Worm (Caenorhabditis elegans) whole organism, L2 larva: ENCODE results near the gene C43H6.12.

ENCODE experiments used
- alr-1 ChIP-seq: fragments of 150-350 bp; optimal IDR thresholded peaks from 2 replicates; lab custom pipeline; 2014; ENCODE audit warnings: missing biosample characterization, missing genetic modification characterization
- ama-1 ChIP-seq: fragments of 150-350 bp; optimal IDR thresholded peaks from 2 replicates; lab custom pipeline; 2018; ENCODE audit warnings: inconsistent platforms
- egl-27 ChIP-seq: sonication (generic microtip); optimal IDR thresholded peaks from 3 replicates; lab custom pipeline; 2017; ENCODE audit warnings: missing biosample characterization, missing genetic modification reagents, missing genetic modification characterization
- fos-1 ChIP-seq: fragments of 150-350 bp; optimal IDR thresholded peaks from 2 replicates; lab custom pipeline; 2014; ENCODE audit warnings: missing biosample characterization, missing genetic modification characterization
- gmeb-1 ChIP-seq: fragments of 150-350 bp; optimal IDR thresholded peaks from 2 replicates; lab custom pipeline; 2014; ENCODE audit warnings: missing biosample characterization, missing genetic modification characterization
- lin-39 ChIP-seq: fragments of 150-350 bp; optimal IDR thresholded peaks from 2 replicates; lab custom pipeline; 2014; ENCODE audit warnings: missing biosample characterization, missing genetic modification reagents, missing genetic modification characterization
- lsy-2 ChIP-seq, 2 experiments: fragments of 150-350 bp in 1 of 2; sonication (generic microtip) in 1 of 2; optimal IDR thresholded peaks; 2 replicates each; lab custom pipeline; 2014 to 2017; ENCODE audit warnings: missing biosample characterization in 2 of 2, missing genetic modification characterization in 2 of 2
- nhr-10 ChIP-seq: sonication (generic microtip); optimal IDR thresholded peaks from 2 replicates; lab custom pipeline; 2017; ENCODE audit warnings: missing biosample characterization, missing genetic modification characterization
- nhr-11 ChIP-seq: fragments of 150-350 bp; optimal IDR thresholded peaks from 2 replicates; lab custom pipeline; 2014; ENCODE audit warnings: missing biosample characterization, missing genetic modification characterization
- nhr-12 ChIP-seq: fragments of 150-350 bp; optimal IDR thresholded peaks from 2 replicates; lab custom pipeline; 2014; ENCODE audit warnings: missing biosample characterization, missing genetic modification characterization
- nhr-129 ChIP-seq: fragments of 150-350 bp; optimal IDR thresholded peaks from 2 replicates; lab custom pipeline; 2014; ENCODE audit warnings: missing biosample characterization, missing genetic modification characterization
- nhr-6 ChIP-seq: fragments of 150-350 bp; optimal IDR thresholded peaks from 2 replicates; lab custom pipeline; 2014; ENCODE audit warnings: missing biosample characterization, missing genetic modification characterization
- snpc-4 ChIP-seq: fragments of 150-350 bp; optimal IDR thresholded peaks from 2 replicates; lab custom pipeline; 2014; ENCODE audit warnings: missing biosample characterization, missing genetic modification characterization

DNA sequence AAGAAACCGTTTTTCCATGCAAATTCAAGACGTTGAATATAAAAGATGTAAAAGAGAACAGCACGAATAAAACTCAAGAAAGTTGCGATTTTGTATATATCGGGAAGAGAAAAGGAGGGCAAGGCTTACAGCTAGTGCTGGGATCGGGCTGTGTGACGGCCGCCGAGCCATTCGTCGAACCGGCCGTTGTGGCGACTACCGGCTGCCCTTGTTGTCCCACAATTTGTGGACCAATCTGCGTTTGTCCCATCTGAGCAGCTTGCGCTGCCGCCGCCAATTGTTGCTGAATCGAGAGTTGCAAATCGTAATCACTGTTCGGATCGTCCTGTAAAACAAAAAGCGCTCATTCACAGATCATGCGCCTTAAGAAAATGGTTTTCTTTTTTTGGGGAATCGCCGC lies 37.8 kb downstream of the C43H6.12 start:
- TF ChIP-seq fos-1 (tag; lab: Kevin White, UChicago) (no peak), nhr-11 (no peak), lsy-2 (tag; optimal IDR thresholded peaks at IDR 0.05; lab: Kevin White, UChicago) (no peak), nhr-6 (tag; lab: Kevin White, UChicago) (no peak), snpc-4 (tag; lab: Kevin White, UChicago) (no peak), lin-39 (no peak), nhr-10 (tag; lab: Kevin White, UChicago) (no peak), gmeb-1 (no peak), ama-1 (lab: Kevin White, UChicago) (no peak), nhr-129 (tag; lab: Kevin White, UChicago) (no peak), nhr-12 (no peak), alr-1 (tag; lab: Kevin White, UChicago) (no peak), egl-27 (tag; lab: Kevin White, UChicago) (no peak)
